Worm (Caenorhabditis elegans) whole organism, L2 larva: Measurements from ENCODE around the gene srg-57.

Source experiments
- F13H6.1 ChIP-seq: sonication (generic microtip); optimal IDR thresholded peaks from 2 replicates; lab custom pipeline; 2016; ENCODE audit warnings: missing genetic modification characterization, missing compliant biosample characterization
- R02D3.7 ChIP-seq: fragments of 150-350 bp; optimal IDR thresholded peaks from 2 replicates; lab custom pipeline; 2014; ENCODE audit warnings: missing biosample characterization, missing genetic modification characterization
- ZK546.5 ChIP-seq: sonication (generic microtip); optimal IDR thresholded peaks from 2 replicates; lab custom pipeline; 2017; ENCODE audit warnings: missing biosample characterization, missing genetic modification characterization
- alr-1 ChIP-seq: fragments of 150-350 bp; optimal IDR thresholded peaks from 2 replicates; lab custom pipeline; 2014; ENCODE audit warnings: missing biosample characterization, missing genetic modification characterization
- aly-2 ChIP-seq: fragments of 150-350 bp; optimal IDR thresholded peaks from 2 replicates; lab custom pipeline; 2014; ENCODE audit warnings: missing biosample characterization, missing genetic modification characterization
- ama-1 ChIP-seq: fragments of 150-350 bp; optimal IDR thresholded peaks from 2 replicates; lab custom pipeline; 2018; ENCODE audit warnings: inconsistent platforms
- crh-2 ChIP-seq: sonication (generic microtip); optimal IDR thresholded peaks from 2 replicates; lab custom pipeline; 2017; ENCODE audit warnings: missing biosample characterization, missing genetic modification characterization
- egl-27 ChIP-seq: sonication (generic microtip); optimal IDR thresholded peaks from 3 replicates; lab custom pipeline; 2017; ENCODE audit warnings: missing biosample characterization, missing genetic modification reagents, missing genetic modification characterization
- elt-1 ChIP-seq: fragments of 150-350 bp; optimal IDR thresholded peaks from 2 replicates; lab custom pipeline; 2014; ENCODE audit warnings: missing biosample characterization, missing genetic modification characterization
- elt-3 ChIP-seq: sonication (generic microtip); optimal IDR thresholded peaks from 2 replicates; lab custom pipeline; 2017; ENCODE audit warnings: missing biosample characterization, missing genetic modification characterization
- fos-1 ChIP-seq: fragments of 150-350 bp; optimal IDR thresholded peaks from 2 replicates; lab custom pipeline; 2014; ENCODE audit warnings: missing biosample characterization, missing genetic modification characterization
- gmeb-1 ChIP-seq: fragments of 150-350 bp; optimal IDR thresholded peaks from 2 replicates; lab custom pipeline; 2014; ENCODE audit warnings: missing biosample characterization, missing genetic modification characterization
- lin-13 ChIP-seq: fragments of 150-350 bp; optimal IDR thresholded peaks from 2 replicates; lab custom pipeline; 2014; ENCODE audit warnings: missing biosample characterization, missing genetic modification reagents, missing genetic modification characterization
- lin-39 ChIP-seq: fragments of 150-350 bp; optimal IDR thresholded peaks from 2 replicates; lab custom pipeline; 2014; ENCODE audit warnings: missing biosample characterization, missing genetic modification reagents, missing genetic modification characterization
- lsy-2 ChIP-seq, 2 experiments: fragments of 150-350 bp in 1 of 2; sonication (generic microtip) in 1 of 2; optimal IDR thresholded peaks; 2 replicates each; lab custom pipeline; 2014 to 2017; ENCODE audit warnings: missing biosample characterization in 2 of 2, missing genetic modification characterization in 2 of 2
- mbf-1 ChIP-seq: sonication (generic microtip); optimal IDR thresholded peaks from 2 replicates; lab custom pipeline; 2017; ENCODE audit warnings: missing biosample characterization, missing genetic modification characterization
- mdl-1 ChIP-seq, 2 experiments: fragments of 150-350 bp in 1 of 2; sonication (generic microtip) in 1 of 2; optimal IDR thresholded peaks; 2 replicates each; lab custom pipeline; 2017; ENCODE audit warnings: missing biosample characterization in 2 of 2, missing genetic modification characterization in 2 of 2
- nhr-10 ChIP-seq: sonication (generic microtip); optimal IDR thresholded peaks from 2 replicates; lab custom pipeline; 2017; ENCODE audit warnings: missing biosample characterization, missing genetic modification characterization
- nhr-11 ChIP-seq: fragments of 150-350 bp; optimal IDR thresholded peaks from 2 replicates; lab custom pipeline; 2014; ENCODE audit warnings: missing biosample characterization, missing genetic modification characterization
- nhr-12 ChIP-seq: fragments of 150-350 bp; optimal IDR thresholded peaks from 2 replicates; lab custom pipeline; 2014; ENCODE audit warnings: missing biosample characterization, missing genetic modification characterization
- nhr-21 ChIP-seq: fragments of 150-350 bp; optimal IDR thresholded peaks from 2 replicates; lab custom pipeline; 2014; ENCODE audit warnings: missing biosample characterization, missing genetic modification characterization
- nhr-237 ChIP-seq: fragments of 150-350 bp; optimal IDR thresholded peaks from 2 replicates; lab custom pipeline; 2014; ENCODE audit warnings: missing biosample characterization, missing genetic modification characterization
- nhr-25 ChIP-seq: fragments of 150-350 bp; sonication (generic microtip); optimal IDR thresholded peaks from 3 replicates; lab custom pipeline; 2014; ENCODE audit warnings: missing biosample characterization, missing genetic modification characterization
- nhr-6 ChIP-seq: fragments of 150-350 bp; optimal IDR thresholded peaks from 2 replicates; lab custom pipeline; 2014; ENCODE audit warnings: missing biosample characterization, missing genetic modification characterization
- peb-1 ChIP-seq: fragments of 150-350 bp; optimal IDR thresholded peaks from 2 replicates; lab custom pipeline; 2014; ENCODE audit warnings: missing biosample characterization, missing genetic modification characterization
- sem-4 ChIP-seq: fragments of 150-350 bp; optimal IDR thresholded peaks from 2 replicates; lab custom pipeline; 2014; ENCODE audit warnings: missing biosample characterization, missing genetic modification reagents, missing genetic modification characterization
- skn-1 ChIP-seq: sonication (generic microtip); optimal IDR thresholded peaks from 2 replicates; lab custom pipeline; 2017; ENCODE audit warnings: missing biosample characterization, missing genetic modification characterization
- sma-9 ChIP-seq, 2 experiments: fragments of 150-350 bp in 1 of 2; sonication (generic microtip) in 1 of 2; optimal IDR thresholded peaks; 2 replicates each; lab custom pipeline; 2014 to 2016; ENCODE audit warnings: missing genetic modification characterization in 2 of 2, mild to moderate bottlenecking in 1 of 2, missing biosample characterization in 1 of 2, missing compliant biosample characterization in 1 of 2, missing genetic modification reagents in 1 of 2, moderate library complexity in 1 of 2
- unc-55 ChIP-seq: fragments of 150-350 bp; sonication (generic microtip); optimal IDR thresholded peaks from 3 replicates; lab custom pipeline; 2014; ENCODE audit warnings: missing biosample characterization, missing genetic modification reagents, missing genetic modification characterization
- unc-62 ChIP-seq: fragments of 150-350 bp; optimal IDR thresholded peaks from 2 replicates; lab custom pipeline; 2014; ENCODE audit warnings: missing biosample characterization, missing genetic modification reagents, missing genetic modification characterization
- ztf-11 ChIP-seq: sonication (generic microtip); optimal IDR thresholded peaks from 2 replicates; lab custom pipeline; 2017; ENCODE audit warnings: missing biosample characterization, missing genetic modification characterization

Gene srg-57

ce11 chrV:2711429-2711828, 22.8 kb downstream of the srg-57 start, which contains the start of gene C24B9.3:
TSS of gene C24B9.3 (minus strand) at chrV:2711599.
- TF ChIP-seq crh-2 = peak; percentile 8
- no peak for TF ChIP-seq skn-1 (tag; lab: Kevin White, UChicago)
- TF ChIP-seq fos-1 (tag; lab: Kevin White, UChicago) = peak; percentile 69
- peak; percentile 39 for TF ChIP-seq sma-9 (GFP tag; optimal IDR thresholded peaks at IDR 0.05; lab: Kevin White, UChicago)
- no peak for TF ChIP-seq sma-9 (tag; optimal IDR thresholded peaks at IDR 0.05; lab: Kevin White, UChicago)
- no peak for TF ChIP-seq nhr-10 (tag; lab: Kevin White, UChicago)
- peak; percentile 5 for TF ChIP-seq gmeb-1 (tag; lab: Kevin White, UChicago)

- TF ChIP-seq elt-1 (tag; lab: Kevin White, UChicago) = no peak
- TF ChIP-seq fos-1 (tag; lab: Kevin White, UChicago) = no peak
- TF ChIP-seq ZK546.5 (tag; lab: Kevin White, UChicago) = no peak
- TF ChIP-seq unc-55 = no peak
- no peak for TF ChIP-seq ama-1 (lab: Kevin White, UChicago)
Measured at ce11 chrV:2710192-2710591, 24.1 kb downstream of the srg-57 start.

ce11 chrV:2706379-2706778, 27.9 kb downstream of the srg-57 start:
- no peak for TF ChIP-seq skn-1 (tag; lab: Kevin White, UChicago)
- no peak for TF ChIP-seq unc-62 (GFP tag; lab: Kevin White, UChicago)
- TF ChIP-seq fos-1 (tag; lab: Kevin White, UChicago) = no peak
- TF ChIP-seq alr-1 = no peak
- TF ChIP-seq sem-4 = no peak
- no peak for TF ChIP-seq mbf-1
- TF ChIP-seq sma-9 (GFP tag; optimal IDR thresholded peaks at IDR 0.05; lab: Kevin White, UChicago) = no peak
- TF ChIP-seq sma-9 (tag; optimal IDR thresholded peaks at IDR 0.05; lab: Kevin White, UChicago) = no peak
- no peak for TF ChIP-seq F13H6.1
- no peak for TF ChIP-seq mdl-1 (tag; optimal IDR thresholded peaks at IDR 0.05; lab: Kevin White, UChicago)
- TF ChIP-seq elt-3 (tag; lab: Kevin White, UChicago) = no peak
- TF ChIP-seq nhr-237 (tag; lab: Kevin White, UChicago) = no peak
- TF ChIP-seq nhr-6 (tag; lab: Kevin White, UChicago) = no peak
- no peak for TF ChIP-seq egl-27
- no peak for TF ChIP-seq nhr-25
- TF ChIP-seq aly-2 (tag; lab: Kevin White, UChicago) = no peak
- no peak for TF ChIP-seq nhr-11 (tag; lab: Kevin White, UChicago)
- no peak for TF ChIP-seq unc-55

ce11 chrV:2703299-2703698, 31.0 kb downstream of the srg-57 start:
- TF ChIP-seq gmeb-1 (tag; lab: Kevin White, UChicago) (no peak), lin-39 (tag; lab: Kevin White, UChicago) (no peak), nhr-11 (tag; lab: Kevin White, UChicago) (no peak), ama-1 (lab: Kevin White, UChicago) (no peak)

- TF ChIP-seq fos-1 (tag; lab: Kevin White, UChicago) = no peak
- no peak for TF ChIP-seq elt-1 (tag; lab: Kevin White, UChicago)
- no peak for TF ChIP-seq unc-62 (GFP tag; lab: Kevin White, UChicago)
- TF ChIP-seq ztf-11 (tag; lab: Kevin White, UChicago) = no peak
- TF ChIP-seq R02D3.7 (tag; lab: Kevin White, UChicago) = no peak
- no peak for TF ChIP-seq nhr-21
- no peak for TF ChIP-seq aly-2 (tag; lab: Kevin White, UChicago)
- TF ChIP-seq skn-1 (tag; lab: Kevin White, UChicago) = no peak
Measured at ce11 chrV:2702883-2703282, 31.4 kb downstream of the srg-57 start.

DNA sequence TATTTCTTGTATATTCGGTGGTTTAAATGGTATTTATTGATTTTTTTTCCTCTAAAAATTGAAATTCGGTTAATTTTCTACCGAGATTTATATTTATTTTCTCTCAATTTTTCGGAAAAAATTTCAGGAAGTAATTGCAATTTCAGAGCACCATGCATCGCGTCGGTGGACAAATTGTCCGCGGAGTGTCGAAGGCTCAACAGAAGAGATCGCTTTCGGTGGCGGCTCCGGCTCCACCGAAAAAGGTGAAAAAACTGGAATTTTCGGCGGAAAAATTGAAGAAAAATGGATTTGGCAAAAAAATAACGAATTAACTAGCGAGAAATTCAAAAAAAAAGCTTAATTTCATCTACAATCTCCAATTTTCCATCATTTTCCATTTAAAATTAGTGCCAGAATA, 35.4 kb downstream of the srg-57 start, which contains the start of gene nuo-5:
nuo-5 (plus strand) TSS at position 147 of the 400 bp plus-strand sequence.
- no peak for TF ChIP-seq peb-1
- TF ChIP-seq nhr-237 (tag; lab: Kevin White, UChicago) = no peak
- TF ChIP-seq nhr-12 (tag; lab: Kevin White, UChicago) = no peak
- TF ChIP-seq lsy-2 (tag; optimal IDR thresholded peaks at IDR 0.05; lab: Kevin White, UChicago) = no peak
- no peak for TF ChIP-seq nhr-25
- no peak for TF ChIP-seq F13H6.1
- no peak for TF ChIP-seq lin-13 (GFP tag; lab: Kevin White, UChicago)
- no peak for TF ChIP-seq crh-2
